Worm (Caenorhabditis elegans) whole organism, L1 larva: ENCODE results near the gene clc-11.

Experiments
- C04F5.9 ChIP-seq: sonication (generic microtip); optimal IDR thresholded peaks from 2 replicates; lab custom pipeline; 2016; ENCODE audit warnings: missing genetic modification characterization, missing compliant biosample characterization
- C34B4.2 ChIP-seq: sonication (generic microtip); optimal IDR thresholded peaks from 2 replicates; lab custom pipeline; 2017; ENCODE audit warnings: mild to moderate bottlenecking, missing genetic modification characterization, missing compliant biosample characterization
- F16B12.6 ChIP-seq: fragments of 150-350 bp; optimal IDR thresholded peaks from 2 replicates; lab custom pipeline; 2014; ENCODE audit warnings: missing biosample characterization, missing genetic modification characterization
- aha-1 ChIP-seq: fragments of 150-350 bp; optimal IDR thresholded peaks from 2 replicates; lab custom pipeline; 2014; ENCODE audit warnings: missing biosample characterization, missing genetic modification characterization
- aly-2 ChIP-seq: fragments of 150-350 bp; optimal IDR thresholded peaks from 2 replicates; lab custom pipeline; 2014; ENCODE audit warnings: missing biosample characterization, missing genetic modification characterization
- ama-1 ChIP-seq: fragments of 150-350 bp; optimal IDR thresholded peaks from 2 replicates; lab custom pipeline; 2014
- ceh-8 ChIP-seq: fragments of 200-800 bp; sonication (Bioruptor generic); optimal IDR thresholded peaks from 2 replicates; lab custom pipeline; 2018; ENCODE audit warnings: mild to moderate bottlenecking, missing genetic modification characterization, moderate library complexity, missing compliant biosample characterization
- ceh-88 ChIP-seq: fragments of 200-800 bp; sonication (Bioruptor generic); IDR thresholded peaks from 2 replicates; pipeline ENCODE4 v1.3.6; 2022; ENCODE audit warnings: missing genetic modification characterization, missing compliant biosample characterization
- efl-1 ChIP-seq, 4 experiments: fragments of 150-350 bp; optimal IDR thresholded peaks in 3 of 4; peaks in 1 of 4; 1 replicate in 1 of 4; 2 replicates in 3 of 4; lab custom pipeline; 2014; ENCODE audit warnings: missing biosample characterization in 2 of 4, missing genetic modification characterization in 2 of 4, missing genetic modification reagents in 2 of 4
- efl-3 ChIP-seq: fragments of 200-800 bp; sonication (Bioruptor generic); optimal IDR thresholded peaks from 2 replicates; lab custom pipeline; 2018; ENCODE audit warnings: mild to moderate bottlenecking, missing genetic modification characterization, missing compliant biosample characterization
- elt-2 ChIP-seq: sonication (generic microtip); optimal IDR thresholded peaks from 2 replicates; lab custom pipeline; 2016; ENCODE audit warnings: missing genetic modification characterization, mild to moderate bottlenecking, inconsistent platforms, missing compliant biosample characterization, missing genetic modification reagents
- elt-3 ChIP-seq, 6 experiments: fragments of 150-350 bp in 1 of 6; sonication (generic microtip); optimal IDR thresholded peaks; 2 replicates each; lab custom pipeline; 2017 to 2018; ENCODE audit warnings: missing biosample characterization in 6 of 6, missing genetic modification characterization in 6 of 6, inconsistent platforms in 1 of 6
- fkh-8 ChIP-seq: sonication (generic microtip); optimal IDR thresholded peaks from 2 replicates; lab custom pipeline; 2016; ENCODE audit warnings: mild to moderate bottlenecking, missing genetic modification characterization, missing compliant biosample characterization
- hlh-4 ChIP-seq: sonication (generic microtip); optimal IDR thresholded peaks from 2 replicates; lab custom pipeline; 2016; ENCODE audit warnings: mild to moderate bottlenecking, missing genetic modification characterization, missing compliant biosample characterization
- hpl-2 ChIP-seq: fragments of 150-350 bp; optimal IDR thresholded peaks from 2 replicates; lab custom pipeline; 2014; ENCODE audit warnings: missing biosample characterization, missing genetic modification reagents, missing genetic modification characterization
- isw-1 ChIP-seq: fragments of 200-800 bp; sonication (Bioruptor generic); IDR thresholded peaks from 2 replicates; pipeline ENCODE4 v1.3.6; 2022; ENCODE audit warnings: missing genetic modification characterization, missing compliant biosample characterization
- lin-13 ChIP-seq: fragments of 150-350 bp; optimal IDR thresholded peaks from 2 replicates; lab custom pipeline; 2014; ENCODE audit warnings: missing biosample characterization, missing genetic modification reagents, missing genetic modification characterization
- lsy-2 ChIP-seq, 2 experiments: fragments of 150-350 bp; optimal IDR thresholded peaks; 2 replicates each; lab custom pipeline; 2014; ENCODE audit warnings: missing biosample characterization in 2 of 2, missing genetic modification characterization in 2 of 2
- mab-9 ChIP-seq: fragments of 200-800 bp; sonication (Bioruptor generic); IDR thresholded peaks from 2 replicates; pipeline ENCODE4 v1.3.6; 2022; ENCODE audit warnings: missing genetic modification reagents, missing genetic modification characterization, missing compliant biosample characterization
- mdl-1 ChIP-seq, 2 experiments: fragments of 150-350 bp; optimal IDR thresholded peaks; 2 replicates each; lab custom pipeline; 2014 to 2017; ENCODE audit warnings: missing biosample characterization in 2 of 2, missing genetic modification characterization in 2 of 2, inconsistent platforms in 1 of 2
- mep-1 ChIP-seq: fragments of 150-350 bp; optimal IDR thresholded peaks from 2 replicates; lab custom pipeline; 2014; ENCODE audit warnings: missing biosample characterization, missing genetic modification characterization
- nhr-11 ChIP-seq: fragments of 150-350 bp; optimal IDR thresholded peaks from 2 replicates; lab custom pipeline; 2014; ENCODE audit warnings: missing biosample characterization, missing genetic modification characterization
- nhr-12 ChIP-seq: sonication (generic microtip); optimal IDR thresholded peaks from 2 replicates; lab custom pipeline; 2017; ENCODE audit warnings: missing biosample characterization, missing genetic modification characterization
- nhr-20 ChIP-seq: sonication (generic microtip); optimal IDR thresholded peaks from 2 replicates; lab custom pipeline; 2016; ENCODE audit warnings: mild to moderate bottlenecking, missing genetic modification characterization, missing compliant biosample characterization
- nhr-76 ChIP-seq: sonication (generic microtip); optimal IDR thresholded peaks from 2 replicates; lab custom pipeline; 2017; ENCODE audit warnings: missing biosample characterization, missing genetic modification characterization
- nhr-85 ChIP-seq: sonication (generic microtip); peaks from one replicate; lab custom pipeline; 2016; ENCODE audit warnings: missing genetic modification characterization, inconsistent platforms, missing compliant biosample characterization
- nhr-90 ChIP-seq: sonication (generic microtip); optimal IDR thresholded peaks from 2 replicates; lab custom pipeline; 2016; ENCODE audit warnings: mild to moderate bottlenecking, missing genetic modification characterization, missing compliant biosample characterization; ENCODE audit not compliant: poor library complexity
- pax-3 ChIP-seq: fragments of 200-800 bp; sonication (Bioruptor generic); optimal IDR thresholded peaks from 2 replicates; lab custom pipeline; 2018; ENCODE audit warnings: mild to moderate bottlenecking, missing genetic modification characterization, moderate library complexity, missing compliant biosample characterization
- pqm-1 ChIP-seq: sonication (generic microtip); optimal IDR thresholded peaks from 3 replicates; lab custom pipeline; 2017; ENCODE audit warnings: missing biosample characterization, missing genetic modification characterization
- rnt-1 ChIP-seq: sonication (generic microtip); optimal IDR thresholded peaks from 2 replicates; lab custom pipeline; 2016; ENCODE audit warnings: mild to moderate bottlenecking, missing genetic modification characterization, moderate library complexity, missing compliant biosample characterization
- sptf-1 ChIP-seq: fragments of 150-350 bp; optimal IDR thresholded peaks from 2 replicates; lab custom pipeline; 2014; ENCODE audit warnings: missing biosample characterization, missing genetic modification characterization
- swsn-7 ChIP-seq: sonication (generic microtip); optimal IDR thresholded peaks from 2 replicates; lab custom pipeline; 2016; ENCODE audit warnings: missing genetic modification characterization, missing compliant biosample characterization
- tbx-2 ChIP-seq: sonication (generic microtip); optimal IDR thresholded peaks from 2 replicates; lab custom pipeline; 2016; ENCODE audit warnings: missing genetic modification characterization, missing compliant biosample characterization
- unc-130 ChIP-seq: fragments of 150-350 bp; optimal IDR thresholded peaks from 2 replicates; lab custom pipeline; 2017; ENCODE audit warnings: missing biosample characterization, missing genetic modification characterization, inconsistent platforms
- unc-86 ChIP-seq: sonication (generic microtip); optimal IDR thresholded peaks from 2 replicates; lab custom pipeline; 2016; ENCODE audit warnings: missing genetic modification characterization, missing compliant biosample characterization
- unc-98 ChIP-seq: fragments of 200-800 bp; sonication (Bioruptor generic); IDR thresholded peaks from 2 replicates; pipeline ENCODE4 v1.3.6; 2022; ENCODE audit warnings: missing genetic modification characterization, missing compliant biosample characterization
- xbp-1 ChIP-seq: sonication (generic microtip); optimal IDR thresholded peaks from 2 replicates; lab custom pipeline; 2016; ENCODE audit warnings: missing genetic modification characterization, missing compliant biosample characterization

Gene clc-11

DNA sequence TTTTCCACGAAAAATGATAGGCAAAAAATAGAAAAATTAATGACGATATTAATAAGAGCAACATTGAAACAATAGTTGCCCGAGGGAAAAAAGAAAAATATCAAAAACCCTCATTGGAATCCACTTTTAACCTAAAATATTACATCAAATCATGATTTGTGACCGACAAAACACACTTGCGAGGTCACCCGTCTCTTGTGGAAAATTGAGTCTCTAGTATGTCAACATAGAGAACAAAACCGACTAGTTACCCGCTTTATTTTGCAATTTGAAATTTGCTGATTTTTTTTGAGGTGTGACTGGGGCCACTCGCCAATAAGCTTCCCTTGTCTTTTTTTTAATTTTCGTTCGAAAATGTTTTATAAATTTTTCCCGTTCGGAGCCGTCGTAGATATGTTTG, 36.3 kb upstream of the clc-11 start, which contains the start of gene cyp-33D1:
Gene cyp-33D1, minus strand, starts transcription at position 101 of the 400 bp plus-strand sequence.
- TF ChIP-seq ceh-8 (GFP tag; lab: Kevin White, UChicago) (no peak), pqm-1 (tag; lab: Kevin White, UChicago) (no peak), efl-3 (no peak), unc-86 (no peak), isw-1 (GFP tag; lab: Robert Waterston, UW) (no peak), rnt-1 (tag; lab: Kevin White, UChicago) (no peak), C04F5.9 (tag; lab: Kevin White, UChicago) (no peak), lsy-2 (tag; optimal IDR thresholded peaks at IDR 0.05; lab: Kevin White, UChicago) (no peak), pax-3 (tag; lab: Kevin White, UChicago) (no peak), aha-1 (tag; lab: Kevin White, UChicago) (no peak), nhr-90 (tag; lab: Kevin White, UChicago) (no peak), F16B12.6 (tag; lab: Kevin White, UChicago) (no peak), C34B4.2 (tag; lab: Kevin White, UChicago) (no peak)

DNA sequence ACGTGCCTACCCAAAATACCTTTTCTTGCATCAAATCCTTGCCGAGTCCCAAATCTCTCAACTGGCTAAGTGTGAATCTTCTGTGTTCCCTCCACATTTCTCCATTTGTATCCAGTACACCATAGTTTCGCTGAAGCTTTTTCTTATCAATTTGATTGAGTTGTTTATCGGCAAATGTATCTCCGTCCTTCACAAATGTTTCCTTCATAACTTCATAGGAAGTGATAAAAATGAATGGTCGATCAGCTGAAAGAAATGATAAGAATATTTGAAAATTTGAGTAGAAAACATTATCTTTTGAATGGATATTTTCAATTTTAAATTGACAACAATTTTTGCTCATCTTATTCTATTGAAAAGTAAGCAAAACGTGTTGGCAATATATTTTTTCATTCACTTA, 35.8 kb upstream of the clc-11 start:
- TF ChIP-seq tbx-2 (tag; lab: Kevin White, UChicago) (no peak), elt-2 (tag; lab: Kevin White, UChicago) (peak; percentile 79), pqm-1 (tag; lab: Kevin White, UChicago) (peak; percentile 74)

DNA sequence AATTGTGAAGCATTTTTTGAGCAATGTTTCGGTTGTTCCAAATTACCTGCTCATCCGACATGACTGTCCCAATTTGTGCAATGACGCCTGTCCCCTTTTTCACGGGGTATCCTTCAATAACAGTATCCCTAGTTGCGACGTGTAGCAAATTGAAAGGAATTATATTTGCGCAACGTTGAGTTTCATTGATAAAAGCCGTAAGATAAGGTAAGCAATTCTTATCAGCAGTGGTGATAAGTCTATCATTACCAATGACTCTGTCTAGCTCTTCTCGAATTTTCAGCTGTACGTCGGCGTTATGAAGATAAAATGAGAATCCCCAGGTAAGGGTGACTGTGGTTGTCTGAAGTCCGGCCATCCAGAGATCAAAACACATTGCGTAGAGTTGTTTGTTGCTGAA, 34.7 kb upstream of the clc-11 start:
- TF ChIP-seq lin-13 = no peak
- no peak for TF ChIP-seq aly-2 (tag; lab: Kevin White, UChicago)
- TF ChIP-seq nhr-11 (tag; lab: Kevin White, UChicago) = no peak
- peak; percentile 16 for TF ChIP-seq pqm-1 (tag; lab: Kevin White, UChicago)
- TF ChIP-seq nhr-85 (tag; lab: Kevin White, UChicago) = peak; percentile 14
- no peak for TF ChIP-seq ama-1 (lab: Kevin White, UChicago)
- TF ChIP-seq unc-130 = no peak
- TF ChIP-seq mep-1 (tag; lab: Kevin White, UChicago) = no peak
- TF ChIP-seq elt-2 (tag; lab: Kevin White, UChicago) = peak; percentile 57

DNA sequence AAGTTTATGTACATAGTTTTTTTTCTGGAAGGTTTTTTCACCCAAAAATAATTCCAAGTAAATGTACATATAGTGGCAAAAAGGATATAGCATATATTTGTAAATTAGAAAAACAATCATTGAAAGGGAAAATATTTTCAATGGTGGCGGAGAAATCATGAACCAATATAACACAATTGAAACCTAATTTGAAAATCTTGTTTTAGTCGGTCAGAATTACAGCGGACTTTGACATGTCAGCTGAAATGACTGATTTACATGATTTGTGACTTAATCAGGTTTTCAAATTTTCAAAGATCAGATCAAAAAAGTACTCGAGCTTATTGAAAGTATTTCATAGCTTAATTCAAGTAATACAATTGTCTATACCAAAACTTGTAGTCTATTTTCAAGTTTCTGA, 32.3 kb upstream of the clc-11 start, which contains the start of gene K05D4.9:
Gene K05D4.9, minus strand, starts transcription at position 101 of the 400 bp plus-strand sequence.
- no peak for TF ChIP-seq efl-1 (optimal IDR thresholded peaks at IDR 0.05; lab: Kevin White, UChicago)
- no peak for TF ChIP-seq efl-1 (GFP tag; optimal IDR thresholded peaks at IDR 0.05 in 1 of 2; lab: Kevin White, UChicago)
- peak; percentile 18 for TF ChIP-seq fkh-8 (tag; lab: Kevin White, UChicago)
- no peak for TF ChIP-seq ceh-88 (GFP tag; lab: Robert Waterston, UW)
- TF ChIP-seq mab-9 = no peak

DNA sequence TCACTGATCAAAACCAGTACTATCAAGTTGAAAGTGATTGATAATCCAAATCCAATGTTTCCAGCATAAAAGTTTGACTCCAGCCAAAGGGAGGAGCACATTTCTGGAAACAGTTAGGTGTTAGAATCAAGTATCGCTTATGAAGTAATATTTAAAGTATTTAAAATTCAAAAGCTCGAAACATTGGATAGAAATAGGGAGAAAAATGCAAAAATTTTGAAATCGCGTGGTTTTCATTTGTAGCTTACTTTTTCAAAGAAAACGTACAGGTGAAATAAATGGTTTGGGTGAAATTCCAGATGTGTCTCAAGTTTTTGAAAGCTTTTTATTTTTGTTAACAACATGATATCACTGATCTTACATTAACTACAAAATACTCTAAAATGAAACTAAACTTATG, 29.6 kb upstream of the clc-11 start, which contains the start of gene str-111:
Gene str-111, minus strand, starts transcription at position 101 of the 400 bp plus-strand sequence.
- TF ChIP-seq hlh-4 (tag; lab: Kevin White, UChicago) (peak; percentile 65), nhr-20 (tag; lab: Kevin White, UChicago) (no peak), unc-98 (no peak)

DNA sequence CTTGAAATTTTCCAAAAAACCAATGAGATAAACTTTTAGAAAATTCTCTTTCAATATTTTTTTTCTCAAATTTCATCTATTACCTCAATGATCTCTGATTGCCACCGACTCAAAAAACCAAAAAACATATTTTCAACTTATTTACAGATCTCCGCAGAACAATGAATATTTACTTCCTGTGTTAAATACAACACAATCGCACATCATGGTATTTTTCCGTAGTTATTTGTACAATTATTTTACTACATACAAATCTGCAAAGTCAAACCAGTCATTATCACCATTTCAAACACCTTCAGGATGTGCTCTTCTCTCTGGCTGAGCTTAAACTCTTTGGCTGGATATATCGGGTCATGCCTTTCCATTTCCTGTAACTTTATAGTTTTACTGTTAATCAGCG, 26.5 kb upstream of the clc-11 start, which contains the start of gene str-108:
Gene str-108, plus strand, starts transcription at position 301 of the 400 bp plus-strand sequence.
- TF ChIP-seq xbp-1 (tag; lab: Kevin White, UChicago) (no peak), C04F5.9 (tag; lab: Kevin White, UChicago) (no peak), isw-1 (GFP tag; lab: Robert Waterston, UW) (no peak), rnt-1 (tag; lab: Kevin White, UChicago) (no peak), unc-98 (no peak), pqm-1 (tag; lab: Kevin White, UChicago) (no peak), swsn-7 (tag; lab: Kevin White, UChicago) (no peak), hpl-2 (no peak), sptf-1 (tag; lab: Kevin White, UChicago) (no peak), nhr-76 (no peak), elt-3 (tag; optimal IDR thresholded peaks at IDR 0.05; lab: Kevin White, UChicago) (no peak), nhr-12 (no peak), efl-3 (no peak), mep-1 (tag; lab: Kevin White, UChicago) (no peak), mdl-1 (tag; optimal IDR thresholded peaks at IDR 0.05; lab: Kevin White, UChicago) (no peak)
